Fruit fly (Drosophila melanogaster) whole organism, prepupa: ENCODE measurements around the gene PGRP-SD.

Source experiments
- CG10669 ChIP-seq: fragments of 200-800 bp; sonication (Bioruptor generic); optimal IDR thresholded peaks from 3 replicates; lab custom pipeline; 2018; ENCODE audit warnings: missing biosample characterization, mild to moderate bottlenecking, missing genetic modification characterization, moderate library complexity
- CG11762 ChIP-seq: fragments of 200-800 bp; sonication (Bioruptor generic); optimal IDR thresholded peaks from 3 replicates; lab custom pipeline; 2016; ENCODE audit warnings: missing biosample characterization, missing genetic modification characterization; ENCODE audit not compliant: insufficient read depth
- CG11902 ChIP-seq: fragments of 200-800 bp; sonication (Bioruptor generic); optimal IDR thresholded peaks from 3 replicates; lab custom pipeline; 2016; ENCODE audit warnings: missing biosample characterization, missing genetic modification characterization
- CG4318 ChIP-seq: fragments of 200-800 bp; sonication (Bioruptor generic); optimal IDR thresholded peaks from 3 replicates; lab custom pipeline; 2017; ENCODE audit warnings: missing biosample characterization, mild to moderate bottlenecking, missing genetic modification characterization
- CG9139 ChIP-seq: fragments of 200-800 bp; sonication (Bioruptor generic); optimal IDR thresholded peaks from 3 replicates; lab custom pipeline; 2017; ENCODE audit warnings: missing biosample characterization, mild to moderate bottlenecking, missing genetic modification characterization
- Ets21C ChIP-seq: fragments of 200-800 bp; sonication (Bioruptor generic); optimal IDR thresholded peaks from 3 replicates; lab custom pipeline; 2016; ENCODE audit warnings: missing biosample characterization, missing genetic modification characterization
- Ets96B ChIP-seq: fragments of 200-800 bp; optimal IDR thresholded peaks from 2 replicates; lab custom pipeline; 2019; ENCODE audit warnings: missing biosample characterization, mild to moderate bottlenecking, missing genetic modification characterization, moderate library complexity
- Hr4 ChIP-seq: fragments of 200-800 bp; sonication (Bioruptor generic); optimal IDR thresholded peaks from 3 replicates; lab custom pipeline; 2016; ENCODE audit warnings: missing biosample characterization, missing genetic modification characterization
- Sox102F ChIP-seq: fragments of 200-800 bp; sonication (Bioruptor generic); optimal IDR thresholded peaks from 2 replicates; lab custom pipeline; 2016; ENCODE audit warnings: missing biosample characterization, mild to moderate bottlenecking, missing genetic modification characterization
- cyc ChIP-seq: fragments of 200-800 bp; sonication (Bioruptor generic); optimal IDR thresholded peaks from 3 replicates; lab custom pipeline; 2016; ENCODE audit warnings: missing biosample characterization, missing genetic modification characterization
- dsx ChIP-seq: fragments of 200-800 bp; optimal IDR thresholded peaks from 3 replicates; lab custom pipeline; 2019; ENCODE audit warnings: missing biosample characterization, mild to moderate bottlenecking, missing genetic modification characterization, moderate library complexity; ENCODE audit not compliant: poor library complexity, severe bottlenecking
- salr ChIP-seq, 2 experiments: fragments of 200-800 bp; sonication (Bioruptor generic); optimal IDR thresholded peaks; 3 replicates each; lab custom pipeline; 2016 to 2018; ENCODE audit warnings: missing biosample characterization in 2 of 2, missing genetic modification characterization in 2 of 2, mild to moderate bottlenecking in 1 of 2

DNA sequence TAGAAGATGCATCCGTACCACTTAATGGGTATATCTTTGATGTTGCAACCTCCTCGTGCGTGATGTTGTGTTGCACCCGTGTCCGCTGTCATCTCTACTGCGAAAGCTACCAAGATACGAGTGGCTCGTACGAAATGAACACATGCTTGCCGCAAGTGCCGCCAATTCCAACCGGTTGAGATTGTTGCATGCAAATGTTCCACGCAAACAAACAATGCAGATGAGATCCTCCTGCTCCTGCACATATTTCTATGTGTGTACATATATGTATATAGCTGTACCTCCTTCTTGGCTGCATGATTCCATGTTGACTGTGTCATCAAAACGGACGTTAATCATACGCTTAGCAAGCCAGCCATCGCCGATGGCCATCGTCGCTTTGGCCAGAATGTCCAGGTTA, 20.9 kb upstream of the PGRP-SD start:
- no peak for TF ChIP-seq salr (GFP tag; optimal IDR thresholded peaks at IDR 0.05; lab: Kevin White, UChicago)
- TF ChIP-seq CG9139 (GFP tag; lab: Kevin White, UChicago): no peak
- peak; percentile 51 for TF ChIP-seq dsx (GFP tag; lab: Kevin White, UChicago)
- no peak for TF ChIP-seq cyc
- TF ChIP-seq Hr4 (GFP tag; lab: Kevin White, UChicago): no peak
- no peak for TF ChIP-seq Ets96B (tag; lab: Kevin White, UChicago)
- no peak for TF ChIP-seq CG4318 (GFP tag; lab: Kevin White, UChicago)
- TF ChIP-seq Sox102F (GFP tag; lab: Kevin White, UChicago): no peak
- no peak for TF ChIP-seq CG11762 (GFP tag; lab: Kevin White, UChicago)
- no peak for TF ChIP-seq CG10669 (GFP tag; lab: Kevin White, UChicago)
- TF ChIP-seq CG11902 (GFP tag; lab: Kevin White, UChicago): no peak
- TF ChIP-seq Ets21C (GFP tag; lab: Kevin White, UChicago): no peak
